Worm (Caenorhabditis elegans): ENCODE measurements around the gene Y43F8C.16.
A peak's percentile ranks its signal among the peaks of the same experiment; 100 is the strongest.

Y43F8C.16 gene

ce11 chrV:19755260-19755659, 39.9 kb upstream of the Y43F8C.16 start, which contains the start of gene clec-50 (continued):
- no peak for TF ChIP-seq cey-2 (tag; optimal IDR thresholded peaks at IDR 0.05; ENCODE audit: borderline replicate concordance, insufficient read depth)
- no peak for TF ChIP-seq hlh-30 (tag; optimal IDR thresholded peaks at IDR 0.05; ENCODE audit: insufficient read depth)
- TF ChIP-seq dve-1 (tag; optimal IDR thresholded peaks at IDR 0.05; ENCODE audit: insufficient read depth) = peak; percentile 35
- no peak for TF ChIP-seq vab-7 (GFP tag; IDR thresholded peaks at IDR 0.05)
- no peak for TF ChIP-seq mep-1 (tag; optimal IDR thresholded peaks at IDR 0.05)
- no peak for TF ChIP-seq nhr-48 (tag; optimal IDR thresholded peaks at IDR 0.05)
- no peak for TF ChIP-seq ceh-82 (tag; optimal IDR thresholded peaks at IDR 0.05)
- TF ChIP-seq madf-5 (GFP tag; IDR thresholded peaks at IDR 0.05) = no peak
- peak; percentile 80 for TF ChIP-seq php-3 (GFP tag; IDR thresholded peaks at IDR 0.05)
- no peak for TF ChIP-seq skn-1 (tag; optimal IDR thresholded peaks at IDR 0.05)
- peak; percentile 68 for TF ChIP-seq hlh-11 (tag; optimal IDR thresholded peaks at IDR 0.05)
- TF ChIP-seq F49E8.2 (tag; optimal IDR thresholded peaks at IDR 0.05; ENCODE audit: borderline replicate concordance) = no peak
- TF ChIP-seq ceh-44 (GFP tag; IDR thresholded peaks at IDR 0.05) = no peak
- no peak for TF ChIP-seq spr-3 (GFP tag; optimal IDR thresholded peaks at IDR 0.05)
- no peak for TF ChIP-seq daf-8 (GFP tag; IDR thresholded peaks at IDR 0.05)
- TF ChIP-seq fos-1 (tag; optimal IDR thresholded peaks at IDR 0.05) = no peak
- no peak for TF ChIP-seq spr-1 (tag; optimal IDR thresholded peaks at IDR 0.05)
- TF ChIP-seq mes-2 (tag; optimal IDR thresholded peaks at IDR 0.05; ENCODE audit: poor library complexity, severe bottlenecking) = no peak
- no peak for TF ChIP-seq nhr-237 (tag; optimal IDR thresholded peaks at IDR 0.05)
- no peak for TF ChIP-seq pha-4 (GFP tag; IDR thresholded peaks at IDR 0.05)
- no peak for TF ChIP-seq pha-4 (tag; optimal IDR thresholded peaks at IDR 0.05)
- no peak for TF ChIP-seq mdl-1 (tag; optimal IDR thresholded peaks at IDR 0.05)
- TF ChIP-seq Y75B8A.6 (GFP tag; IDR thresholded peaks at IDR 0.05) = no peak
- no peak for TF ChIP-seq hmg-1.1 (GFP tag; IDR thresholded peaks at IDR 0.05)
- no peak for TF ChIP-seq arid-1 (GFP tag; conservative IDR thresholded peaks at IDR 0.05)
- no peak for TF ChIP-seq zip-11 (GFP tag; IDR thresholded peaks at IDR 0.05)
- no peak for TF ChIP-seq fkh-10 (GFP tag; optimal IDR thresholded peaks at IDR 0.05)
- TF ChIP-seq tra-1 (GFP tag; IDR thresholded peaks at IDR 0.05) = no peak
- TF ChIP-seq D1046.2 (GFP tag; IDR thresholded peaks at IDR 0.05) = no peak
- no peak for TF ChIP-seq egl-27 (tag; optimal IDR thresholded peaks at IDR 0.05)
- TF ChIP-seq ztf-11 (tag; optimal IDR thresholded peaks at IDR 0.05) = no peak
- no peak for TF ChIP-seq ctbp-1 (GFP tag; IDR thresholded peaks at IDR 0.05)
- TF ChIP-seq ztf-7 (tag; optimal IDR thresholded peaks at IDR 0.05) = no peak
- no peak for TF ChIP-seq zfp-2 (tag; optimal IDR thresholded peaks at IDR 0.05)
- TF ChIP-seq snpc-1.2 (GFP tag; IDR thresholded peaks at IDR 0.05) = no peak
- peak; percentile 95 for TF ChIP-seq dmd-6 (GFP tag; IDR thresholded peaks at IDR 0.05)
- TF ChIP-seq mxl-3 (GFP tag; optimal IDR thresholded peaks at IDR 0.05) = peak; percentile 89
- TF ChIP-seq rbr-2 (tag; optimal IDR thresholded peaks at IDR 0.05) = no peak
- TF ChIP-seq attf-4 (tag; optimal IDR thresholded peaks at IDR 0.05) = no peak
- TF ChIP-seq mdt-29 (GFP tag; IDR thresholded peaks at IDR 0.05) = no peak

- TF ChIP-seq lin-29 (GFP tag; IDR thresholded peaks at IDR 0.05) (no peak), zfp-2 (tag; optimal IDR thresholded peaks at IDR 0.05) (no peak), fos-1 (tag; optimal IDR thresholded peaks at IDR 0.05) (no peak), nhr-237 (tag; optimal IDR thresholded peaks at IDR 0.05) (no peak), hlh-30 (tag; optimal IDR thresholded peaks at IDR 0.05; ENCODE audit: insufficient read depth) (no peak), nhr-76 (tag; optimal IDR thresholded peaks at IDR 0.05) (no peak), saeg-2 (GFP tag; IDR thresholded peaks at IDR 0.05) (no peak), lsy-2 (tag; optimal IDR thresholded peaks at IDR 0.05) (no peak), nhr-28 (tag; optimal IDR thresholded peaks at IDR 0.05) (peak; percentile 59), lir-3 (tag; optimal IDR thresholded peaks at IDR 0.05) (no peak), F49E8.2 (tag; optimal IDR thresholded peaks at IDR 0.05; ENCODE audit: borderline replicate concordance) (no peak), daf-8 (GFP tag; IDR thresholded peaks at IDR 0.05) (no peak), dve-1 (tag; optimal IDR thresholded peaks at IDR 0.05; ENCODE audit: insufficient read depth) (no peak), madf-5 (GFP tag; IDR thresholded peaks at IDR 0.05) (no peak), php-3 (GFP tag; IDR thresholded peaks at IDR 0.05) (0 out of 2 replicates have a peak, but pooled peaks have one; percentile 50), pqm-1 (tag; optimal IDR thresholded peaks at IDR 0.05) (peak; percentile 13), nhr-77 (tag; optimal IDR thresholded peaks at IDR 0.05) (no peak)
Measured at ce11 chrV:19754331-19754730, 39.0 kb upstream of the Y43F8C.16 start.
